Worm (Caenorhabditis elegans): ENCODE results near the gene F55C12.19.

F55C12.19 gene

DNA sequence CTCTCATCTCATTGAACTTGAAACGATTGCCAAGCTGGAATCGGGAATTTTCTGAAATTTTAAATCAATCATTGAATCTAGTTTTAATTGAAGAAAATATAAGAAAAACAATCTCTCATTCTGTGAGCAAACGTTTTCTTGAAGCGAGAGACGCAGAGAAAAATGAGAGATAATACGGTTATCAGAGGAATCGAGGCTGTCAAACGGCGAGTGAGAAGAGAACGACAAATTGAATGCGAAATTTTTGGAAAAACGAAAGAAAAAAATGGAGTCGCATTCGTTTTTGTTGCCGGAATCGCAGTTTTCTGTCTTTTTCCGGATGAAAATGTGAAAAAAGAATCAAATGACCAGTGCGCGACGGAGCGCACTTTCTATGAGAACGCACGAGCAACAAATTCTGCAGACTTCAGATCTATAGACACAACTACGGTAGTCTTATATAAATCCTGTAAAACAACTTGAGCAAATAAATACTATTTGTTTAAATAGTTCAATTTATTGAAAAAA lies 7.7 kb downstream of the F55C12.19 start, which contains the start of gene tex-2 (continued):
- TF ChIP-seq pax-3 (tag; optimal IDR thresholded peaks at IDR 0.05) (no peak), lin-15B (tag; optimal IDR thresholded peaks at IDR 0.05) (peak; percentile 38), snu-23 (GFP tag; optimal IDR thresholded peaks at IDR 0.05) (peak; percentile 22)

DNA sequence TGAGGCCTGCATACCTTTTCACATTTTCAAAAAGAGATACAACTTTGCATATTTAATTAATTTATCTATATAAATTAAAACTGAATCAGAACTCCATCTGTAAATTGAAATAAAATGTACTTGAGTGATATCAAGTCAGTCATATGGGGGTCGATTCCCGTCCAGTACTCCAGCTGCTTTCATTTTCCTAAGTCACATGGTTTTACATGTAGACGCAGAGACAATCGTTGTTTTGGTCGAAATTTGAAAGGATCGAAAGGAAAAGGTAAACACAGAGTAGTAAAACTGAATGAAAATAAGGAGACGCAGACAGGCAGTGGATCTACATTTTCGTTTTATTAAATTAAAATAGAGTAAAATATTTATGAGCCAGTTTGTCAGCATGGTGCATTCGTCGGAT lies 8.2 kb downstream of the F55C12.19 start:
- TF ChIP-seq hpl-2 (GFP tag; optimal IDR thresholded peaks at IDR 0.05) (no peak), dsc-1 (tag; optimal IDR thresholded peaks at IDR 0.05) (peak; percentile 36), ces-1 (GFP tag; optimal IDR thresholded peaks at IDR 0.05) (no peak), lin-35 (GFP tag; optimal IDR thresholded peaks at IDR 0.05) (peak; percentile 17 to 74), nhr-20 (tag; optimal IDR thresholded peaks at IDR 0.05) (peak; percentile 77), nhr-76 (tag; optimal IDR thresholded peaks at IDR 0.05) (no peak), snu-23 (GFP tag; optimal IDR thresholded peaks at IDR 0.05) (peak; percentile 70), grh-1 (GFP tag; IDR thresholded peaks at IDR 0.05) (no peak), fkh-8 (tag; optimal IDR thresholded peaks at IDR 0.05) (peak; percentile 23), isw-1 (GFP tag; IDR thresholded peaks at IDR 0.05) (no peak), irx-1 (tag; optimal IDR thresholded peaks at IDR 0.05) (peak; percentile 16), aha-1 (tag; optimal IDR thresholded peaks at IDR 0.05) (no peak), nhr-19 (GFP tag; conservative IDR thresholded peaks at IDR 0.05) (peak; percentile 47; the same call in 1 of the 2 replicates), mep-1 (tag; optimal IDR thresholded peaks at IDR 0.05) (peak; percentile 82), lin-14 (GFP tag; optimal IDR thresholded peaks at IDR 0.05) (peak; percentile 79), sox-4 (tag; optimal IDR thresholded peaks at IDR 0.05) (no peak), tlp-1 (tag; optimal IDR thresholded peaks at IDR 0.05) (no peak), lsy-2 (tag; optimal IDR thresholded peaks at IDR 0.05) (peak; percentile 35 to 49), lin-13 (GFP tag; optimal IDR thresholded peaks at IDR 0.05) (peak; percentile 1), nhr-71 (tag; optimal IDR thresholded peaks at IDR 0.05) (peak; percentile 71), blmp-1 (tag; optimal IDR thresholded peaks at IDR 0.05) (peak; percentile 98), mdl-1 (tag; optimal IDR thresholded peaks at IDR 0.05) (peak in 1 of 2 experiments; percentile 78), dpl-1 (GFP tag; optimal IDR thresholded peaks at IDR 0.05) (peak in 2 of 3 experiments; percentile 33 to 39), lir-3 (tag; optimal IDR thresholded peaks at IDR 0.05; ENCODE audit: poor library complexity) (peak; percentile 4), elt-3 (tag; optimal IDR thresholded peaks at IDR 0.05) (peak in 2 of 6 experiments; percentile 31 to 64), nhr-85 (tag) (peak; percentile 90), aly-2 (tag; optimal IDR thresholded peaks at IDR 0.05) (no peak), rnt-1 (tag; optimal IDR thresholded peaks at IDR 0.05) (peak; percentile 40), efl-1 (optimal IDR thresholded peaks at IDR 0.05) (peak in 1 of 2 experiments; percentile 25), efl-1 (GFP tag; optimal IDR thresholded peaks at IDR 0.05 in 1 of 2) (peak; percentile 25 to 88), C16A3.4 (tag; optimal IDR thresholded peaks at IDR 0.05) (peak; percentile 58), ceh-8 (GFP tag; optimal IDR thresholded peaks at IDR 0.05) (peak; percentile 43), unc-130 (tag; optimal IDR thresholded peaks at IDR 0.05) (peak; percentile 43), nhr-90 (tag; optimal IDR thresholded peaks at IDR 0.05; ENCODE audit: poor library complexity) (peak; percentile 30)

DNA sequence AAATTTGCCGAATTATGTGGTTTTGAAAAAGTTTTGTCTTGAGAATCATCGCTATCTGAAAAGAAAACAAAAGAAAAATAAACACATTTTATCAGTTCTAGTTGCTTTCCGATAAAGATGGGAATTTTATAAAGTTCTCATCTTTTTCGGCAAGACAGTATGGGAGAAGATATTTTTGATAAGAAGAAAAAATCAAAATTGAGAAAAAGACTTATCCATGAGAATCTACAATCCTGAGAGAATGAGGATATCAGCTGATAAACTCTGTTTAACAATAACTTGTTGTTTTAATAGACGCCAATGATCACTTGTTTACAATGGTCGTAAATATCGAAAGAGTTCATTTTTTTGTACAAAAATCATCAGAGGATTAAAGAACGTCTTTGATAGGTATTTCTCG lies 10.1 kb downstream of the F55C12.19 start, which contains the start of gene F55C12.6:
F55C12.6 (minus strand) TSS at position 101 of the 400 bp plus-strand sequence.
- TF ChIP-seq C04F5.9 (tag; optimal IDR thresholded peaks at IDR 0.05) (no peak), efl-3 (GFP tag; optimal IDR thresholded peaks at IDR 0.05) (no peak), unc-86 (tag; optimal IDR thresholded peaks at IDR 0.05) (no peak), ztf-4 (tag; optimal IDR thresholded peaks at IDR 0.05) (no peak), pag-3 (tag; optimal IDR thresholded peaks at IDR 0.05; ENCODE audit: borderline replicate concordance, insufficient read depth) (no peak), hlh-4 (tag; optimal IDR thresholded peaks at IDR 0.05) (no peak), nhr-20 (tag; optimal IDR thresholded peaks at IDR 0.05) (no peak), mdl-1 (tag; optimal IDR thresholded peaks at IDR 0.05) (no peak), nhr-28 (tag; optimal IDR thresholded peaks at IDR 0.05) (no peak), ama-1 (optimal IDR thresholded peaks at IDR 0.05) (no peak), fkh-4 (tag; optimal IDR thresholded peaks at IDR 0.05; ENCODE audit: borderline replicate concordance) (no peak), ceh-88 (GFP tag; IDR thresholded peaks at IDR 0.05) (no peak), ztf-11 (tag; optimal IDR thresholded peaks at IDR 0.05) (no peak), lin-15B (tag; optimal IDR thresholded peaks at IDR 0.05) (no peak), aha-1 (tag; optimal IDR thresholded peaks at IDR 0.05) (no peak)

Data from whole organism, L1 larva.